Fruit fly (Drosophila melanogaster) whole organism, larva: ENCODE data around the gene CG12426.

ENCODE experiments used
- noc ChIP-seq: fragments of 200-800 bp; sonication (Bioruptor generic); optimal IDR thresholded peaks from 3 replicates; lab custom pipeline; 2019; ENCODE audit warnings: missing biosample characterization, mild to moderate bottlenecking, missing genetic modification characterization, moderate library complexity

The CG12426 gene

dm6 chr3R:27872290-27872689 is at the start of gene CG12426:
TSS of gene CG12426 (minus strand) at chr3R:27872390.
- no peak for TF ChIP-seq noc (tag; lab: Kevin White, UChicago)

- no peak for TF ChIP-seq noc (tag; lab: Kevin White, UChicago)
Measured at dm6 chr3R:27920883-27921282, 48.7 kb upstream of the CG12426 start, which contains the start of gene CG12259. TSS of gene CG12259 (minus strand) at chr3R:27921089.

- peak; percentile 38 for TF ChIP-seq noc (tag; lab: Kevin White, UChicago)
Measured at dm6 chr3R:27919385-27919789, 47.2 kb upstream of the CG12426 start, which contains the start of gene Boh1. TSS of gene Boh1 (minus strand) at chr3R:27919460.

dm6 chr3R:27916355-27917019 is 44.3 kb upstream of the CG12426 start, which contains the start of the genes CG5003 and mRpS22:
TSS of gene CG5003 (minus strand) at chr3R:27916516.
TSS of gene mRpS22 (plus strand) at chr3R:27916908.
- peak; percentile 58 for TF ChIP-seq noc (tag; lab: Kevin White, UChicago)

- TF ChIP-seq noc (tag; lab: Kevin White, UChicago) = no peak
Measured at dm6 chr3R:27912147-27912546, 40.0 kb upstream of the CG12426 start, which contains the start of gene mil. TSS of gene mil (plus strand) at chr3R:27912447.

dm6 chr3R:27905695-27906094 is 33.5 kb upstream of the CG12426 start, which contains the start of gene CG34353:
TSS of gene CG34353 (minus strand) at chr3R:27905843.
- no peak for TF ChIP-seq noc (tag; lab: Kevin White, UChicago)

dm6 chr3R:27888110-27888509 is 15.9 kb upstream of the CG12426 start:
- TF ChIP-seq noc (tag; lab: Kevin White, UChicago) = no peak

- TF ChIP-seq noc (tag; lab: Kevin White, UChicago) = no peak
Measured at dm6 chr3R:27845650-27846049, 26.5 kb downstream of the CG12426 start, which contains the start of gene Or98a. TSS of gene Or98a (plus strand) at chr3R:27845950.

dm6 chr3R:27843809-27844208 is 28.4 kb downstream of the CG12426 start:
- TF ChIP-seq noc (tag; lab: Kevin White, UChicago) = no peak

dm6 chr3R:27826188-27826587 is 46.0 kb downstream of the CG12426 start:
- TF ChIP-seq noc (tag; lab: Kevin White, UChicago) = no peak
